Fruit fly (Drosophila melanogaster): Measurements from ENCODE around the gene ttm2.

DNA sequence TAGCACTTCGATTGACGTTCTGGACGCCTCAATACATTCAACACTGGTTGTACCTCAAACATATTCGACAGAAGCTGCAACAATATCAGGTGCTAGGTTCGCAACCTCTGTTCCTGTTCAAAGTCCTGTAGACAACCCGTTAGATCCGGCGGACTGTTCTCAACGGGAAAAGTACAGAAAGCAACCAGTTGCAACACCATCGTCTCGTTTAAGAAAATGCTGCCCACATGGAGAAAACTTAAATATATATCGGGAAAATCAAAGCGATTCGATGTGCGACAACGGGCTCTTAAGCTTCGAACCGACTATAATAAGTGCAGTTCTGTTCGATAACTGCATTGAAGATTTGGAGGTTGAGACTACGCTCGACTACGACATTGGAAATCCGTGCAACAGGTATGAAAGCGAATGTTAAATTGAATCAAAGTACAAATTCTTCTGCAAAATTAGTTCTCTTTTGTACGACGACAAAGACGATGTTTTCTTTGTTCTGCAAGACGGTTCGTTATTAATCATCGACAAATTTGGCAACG lies 26.7 kb upstream of the ttm2 start:
- TF ChIP-seq dl (GFP tag; optimal IDR thresholded peaks at IDR 0.05; ENCODE audit: insufficient read depth in 1 of 2, partially characterized antibody in 2 of 2) (no peak), N (GFP tag; optimal IDR thresholded peaks at IDR 0.05) (no peak), ey (GFP tag; optimal IDR thresholded peaks at IDR 0.05) (no peak), Sp1 (GFP tag; optimal IDR thresholded peaks at IDR 0.05) (no peak), Mio (GFP tag; optimal IDR thresholded peaks at IDR 0.05) (no peak), fru (GFP tag; optimal IDR thresholded peaks at IDR 0.05) (no peak), OdsH (GFP tag; optimal IDR thresholded peaks at IDR 0.05) (no peak)

Measured in whole organism, wandering third instar larva.